Fruit fly (Drosophila melanogaster) whole organism, embryonic: Measurements from ENCODE around the gene GlnRS.

ENCODE experiments used
- Blimp-1 ChIP-seq: fragments of 200-800 bp; sonication (Bioruptor generic); optimal IDR thresholded peaks from 3 replicates; lab custom pipeline; 2018; ENCODE audit warnings: missing biosample characterization, missing genetic modification characterization, mild to moderate bottlenecking, moderate library complexity, missing genetic modification reagents
- CG10366 ChIP-seq: fragments of 200-800 bp; sonication (Bioruptor generic); IDR thresholded peaks from 2 replicates; pipeline ENCODE4 v1.3.6; 2022; ENCODE audit warnings: missing biosample characterization, missing genetic modification characterization
- CG12744 ChIP-seq: fragments of 200-800 bp; sonication (Bioruptor generic); optimal IDR thresholded peaks from 2 replicates; lab custom pipeline; 2016; ENCODE audit warnings: missing biosample characterization, missing genetic modification characterization
- CG12942 ChIP-seq: fragments of 200-800 bp; sonication (Bioruptor generic); optimal IDR thresholded peaks from 3 replicates; lab custom pipeline; 2016; ENCODE audit warnings: missing biosample characterization, missing genetic modification characterization
- CG17328 ChIP-seq: fragments of 200-800 bp; sonication (Bioruptor generic); IDR thresholded peaks from 2 replicates; pipeline ENCODE4 v1.3.6; 2022; ENCODE audit warnings: missing biosample characterization, missing genetic modification characterization
- CG18599 ChIP-seq: fragments of 200-800 bp; sonication (Bioruptor generic); optimal IDR thresholded peaks from 3 replicates; lab custom pipeline; 2017; ENCODE audit warnings: missing biosample characterization, missing genetic modification characterization, mild to moderate bottlenecking, moderate library complexity, missing genetic modification reagents
- CG2199 ChIP-seq: fragments of 200-800 bp; sonication (Bioruptor generic); IDR thresholded peaks from 3 replicates; pipeline ENCODE4 v1.3.6; 2022; ENCODE audit warnings: missing biosample characterization, missing genetic modification characterization
- CG31441 ChIP-seq: fragments of 200-800 bp; sonication (Bioruptor generic); IDR thresholded peaks from 2 replicates; pipeline ENCODE4 v1.3.6; 2022; ENCODE audit warnings: missing biosample characterization, missing genetic modification characterization
- CG3281 ChIP-seq: fragments of 200-800 bp; sonication (Bioruptor generic); optimal IDR thresholded peaks from 3 replicates; lab custom pipeline; 2017; ENCODE audit warnings: missing biosample characterization, mild to moderate bottlenecking, missing genetic modification characterization
- CG33557 ChIP-seq: fragments of 200-800 bp; sonication (Bioruptor generic); optimal IDR thresholded peaks from 2 replicates; lab custom pipeline; 2019; ENCODE audit warnings: missing biosample characterization, mild to moderate bottlenecking, missing genetic modification characterization, moderate library complexity
- CG4328 ChIP-seq: fragments of 200-800 bp; sonication (Bioruptor generic); optimal IDR thresholded peaks from 3 replicates; lab custom pipeline; 2017; ENCODE audit warnings: missing biosample characterization, missing genetic modification reagents, missing genetic modification characterization
- CG4854 ChIP-seq: fragments of 200-800 bp; sonication (Bioruptor generic); optimal IDR thresholded peaks from 2 replicates; lab custom pipeline; 2016; ENCODE audit warnings: missing biosample characterization, missing genetic modification characterization, inconsistent platforms
- CG6254 ChIP-seq: fragments of 200-800 bp; sonication (Bioruptor generic); optimal IDR thresholded peaks from 3 replicates; lab custom pipeline; 2017; ENCODE audit warnings: mild to moderate bottlenecking, missing biosample characterization, missing genetic modification reagents, missing genetic modification characterization
- CG6654 ChIP-seq: fragments of 200-800 bp; sonication (Bioruptor generic); optimal IDR thresholded peaks from 2 replicates; lab custom pipeline; 2017; ENCODE audit warnings: missing biosample characterization, mild to moderate bottlenecking, missing genetic modification characterization
- CG7786 ChIP-seq: fragments of 200-800 bp; sonication (Bioruptor generic); optimal IDR thresholded peaks from 2 replicates; lab custom pipeline; 2016; ENCODE audit warnings: missing biosample characterization, missing genetic modification characterization
- CG7928 ChIP-seq: fragments of 200-800 bp; sonication (Bioruptor generic); optimal IDR thresholded peaks from 2 replicates; lab custom pipeline; 2017; ENCODE audit warnings: missing biosample characterization, mild to moderate bottlenecking, missing genetic modification characterization
- CG8478 ChIP-seq: fragments of >200 bp; optimal IDR thresholded peaks from 2 replicates; lab custom pipeline; 2018
- CG9437 ChIP-seq: fragments of 200-800 bp; sonication (Bioruptor generic); optimal IDR thresholded peaks from 2 replicates; lab custom pipeline; 2018; ENCODE audit warnings: missing biosample characterization, mild to moderate bottlenecking, missing genetic modification characterization
- CoRest ChIP-seq: fragments of 200-800 bp; sonication (Bioruptor generic); optimal IDR thresholded peaks from 3 replicates; lab custom pipeline; 2018; ENCODE audit warnings: missing biosample characterization, mild to moderate bottlenecking, missing genetic modification characterization, moderate library complexity
- CrebB ChIP-seq: fragments of 200-800 bp; sonication (Bioruptor generic); optimal IDR thresholded peaks from 3 replicates; lab custom pipeline; 2018; ENCODE audit warnings: missing biosample characterization, mild to moderate bottlenecking, missing genetic modification characterization
- Gsc ChIP-seq: fragments of 200-800 bp; sonication (Bioruptor generic); IDR thresholded peaks from 2 replicates; pipeline ENCODE4 v1.3.6; 2022; ENCODE audit warnings: missing biosample characterization, missing genetic modification characterization
- HLH54F ChIP-seq: fragments of 200-800 bp; sonication (Bioruptor generic); optimal IDR thresholded peaks from 3 replicates; lab custom pipeline; 2016; ENCODE audit warnings: missing biosample characterization, missing genetic modification characterization
- Hey ChIP-seq: fragments of 200-800 bp; sonication (Bioruptor generic); optimal IDR thresholded peaks from 3 replicates; lab custom pipeline; 2018; ENCODE audit warnings: missing biosample characterization, mild to moderate bottlenecking, missing genetic modification characterization
- Mrtf ChIP-seq: fragments of 200-800 bp; sonication (Bioruptor generic); IDR thresholded peaks from 3 replicates; pipeline ENCODE4 v1.3.6; 2022; ENCODE audit warnings: missing biosample characterization, missing genetic modification characterization
- Nf-YC ChIP-seq: fragments of 200-800 bp; optimal IDR thresholded peaks from 3 replicates; lab custom pipeline; 2019; ENCODE audit warnings: missing biosample characterization, mild to moderate bottlenecking, missing genetic modification characterization, moderate library complexity
- Poxn ChIP-seq: fragments of 200-800 bp; sonication (Bioruptor generic); IDR thresholded peaks from 2 replicates; pipeline ENCODE4 v1.3.6; 2022; ENCODE audit warnings: missing biosample characterization, missing genetic modification characterization
- Sox100B ChIP-seq: fragments of 200-800 bp; sonication (Bioruptor generic); optimal IDR thresholded peaks from 3 replicates; lab custom pipeline; 2018; ENCODE audit warnings: missing biosample characterization, mild to moderate bottlenecking, missing genetic modification characterization
- Spps ChIP-seq: fragments of 200-800 bp; sonication (Bioruptor generic); optimal IDR thresholded peaks from 2 replicates; lab custom pipeline; 2018; ENCODE audit warnings: missing biosample characterization, mild to moderate bottlenecking, missing genetic modification characterization
- YL-1 ChIP-seq: fragments of 200-800 bp; sonication (Bioruptor generic); optimal IDR thresholded peaks from 3 replicates; lab custom pipeline; 2017; ENCODE audit warnings: missing biosample characterization, mild to moderate bottlenecking, missing genetic modification characterization
- al ChIP-seq: fragments of 200-800 bp; sonication (Bioruptor generic); IDR thresholded peaks from 2 replicates; pipeline ENCODE4 v1.3.6; 2022; ENCODE audit warnings: missing biosample characterization, missing genetic modification characterization
- aop ChIP-seq: fragments of 200-800 bp; sonication (Bioruptor generic); IDR thresholded peaks from 2 replicates; pipeline ENCODE4 v1.3.6; 2022; ENCODE audit warnings: missing biosample characterization, missing genetic modification characterization
- ash1 ChIP-seq: fragments of 200-800 bp; sonication (Bioruptor generic); optimal IDR thresholded peaks from 2 replicates; lab custom pipeline; 2018; ENCODE audit warnings: missing biosample characterization, mild to moderate bottlenecking, missing genetic modification characterization
- btn ChIP-seq: fragments of 200-800 bp; sonication (Bioruptor generic); optimal IDR thresholded peaks from 2 replicates; lab custom pipeline; 2016; ENCODE audit warnings: missing biosample characterization, missing genetic modification characterization
- chm ChIP-seq: fragments of 200-800 bp; sonication (Bioruptor generic); IDR thresholded peaks from 2 replicates; pipeline ENCODE4 v1.3.6; 2022; ENCODE audit warnings: missing biosample characterization, missing genetic modification characterization
- ci ChIP-seq: fragments of 200-800 bp; sonication (Bioruptor generic); IDR thresholded peaks from 3 replicates; pipeline ENCODE4 v1.3.6; 2022; ENCODE audit warnings: missing biosample characterization, missing genetic modification characterization
- gcm2 ChIP-seq: fragments of 200-800 bp; sonication (Bioruptor generic); optimal IDR thresholded peaks from 2 replicates; lab custom pipeline; 2016; ENCODE audit warnings: missing biosample characterization, missing genetic modification characterization
- jing ChIP-seq: fragments of 200-800 bp; sonication (Bioruptor generic); optimal IDR thresholded peaks from 2 replicates; lab custom pipeline; 2018; ENCODE audit warnings: missing biosample characterization, mild to moderate bottlenecking, missing genetic modification characterization
- lilli ChIP-seq: fragments of 200-800 bp; sonication (Bioruptor generic); optimal IDR thresholded peaks from 3 replicates; lab custom pipeline; 2016; ENCODE audit warnings: missing biosample characterization, missing genetic modification characterization
- luna ChIP-seq: fragments of 200-800 bp; sonication (Bioruptor generic); optimal IDR thresholded peaks from 2 replicates; lab custom pipeline; 2016; ENCODE audit warnings: missing biosample characterization, missing genetic modification characterization
- mld ChIP-seq: fragments of 200-800 bp; sonication (Bioruptor generic); IDR thresholded peaks from 3 replicates; pipeline ENCODE4 v1.3.6; 2022; ENCODE audit warnings: missing biosample characterization, missing genetic modification characterization; ENCODE audit not compliant: partially characterized antibody
- org-1 ChIP-seq: fragments of 200-800 bp; sonication (Bioruptor generic); optimal IDR thresholded peaks from 2 replicates; lab custom pipeline; 2017; ENCODE audit warnings: missing biosample characterization, missing genetic modification characterization
- p53 ChIP-seq: fragments of 200-800 bp; sonication (Bioruptor generic); optimal IDR thresholded peaks from 2 replicates; lab custom pipeline; 2016; ENCODE audit warnings: missing biosample characterization, missing genetic modification characterization
- pb ChIP-seq: fragments of 200-800 bp; sonication (Bioruptor generic); optimal IDR thresholded peaks from 3 replicates; lab custom pipeline; 2016; ENCODE audit warnings: missing biosample characterization, missing genetic modification characterization
- repo ChIP-seq: fragments of 200-800 bp; sonication (Bioruptor generic); optimal IDR thresholded peaks from 2 replicates; lab custom pipeline; 2016; ENCODE audit warnings: missing biosample characterization, missing genetic modification characterization
- schlank ChIP-seq: fragments of 200-800 bp; sonication (Bioruptor generic); optimal IDR thresholded peaks from 2 replicates; lab custom pipeline; 2018; ENCODE audit warnings: missing biosample characterization, mild to moderate bottlenecking, missing genetic modification characterization
- slp2 ChIP-seq: fragments of 200-800 bp; sonication (Bioruptor generic); optimal IDR thresholded peaks from 2 replicates; lab custom pipeline; 2016; ENCODE audit warnings: missing biosample characterization, missing genetic modification characterization
- trem ChIP-seq: fragments of 200-800 bp; optimal IDR thresholded peaks from 3 replicates; lab custom pipeline; 2019; ENCODE audit warnings: missing biosample characterization, mild to moderate bottlenecking, missing genetic modification characterization, moderate library complexity
- vfl ChIP-seq: fragments of 200-800 bp; sonication (Bioruptor generic); optimal IDR thresholded peaks from 2 replicates; lab custom pipeline; 2016; ENCODE audit warnings: missing biosample characterization, missing genetic modification characterization
- wek ChIP-seq: fragments of 200-800 bp; sonication (Bioruptor generic); optimal IDR thresholded peaks from 3 replicates; lab custom pipeline; 2018; ENCODE audit warnings: missing biosample characterization, mild to moderate bottlenecking, missing genetic modification characterization, moderate library complexity
- zen2 ChIP-seq: fragments of 200-800 bp; sonication (Bioruptor generic); IDR thresholded peaks from 3 replicates; pipeline ENCODE4 v1.3.6; 2022; ENCODE audit warnings: missing biosample characterization, missing genetic modification characterization; ENCODE audit not compliant: partially characterized antibody

The GlnRS gene

dm6 chr3R:25232271-25232989 is 33.1 kb downstream of the GlnRS start, which contains the start of gene Cad96Cb (continued):
- peak; percentile 9 for TF ChIP-seq YL-1 (GFP tag; lab: Kevin White, UChicago)
- TF ChIP-seq Sox100B (GFP tag; lab: Kevin White, UChicago) = peak; percentile 96
- peak; percentile 93 for TF ChIP-seq CG33557 (GFP tag; lab: Kevin White, UChicago)
- peak; percentile 61 for TF ChIP-seq HLH54F
- TF ChIP-seq CG17328 (GFP tag; lab: Robert Waterston, UW) = peak; percentile 37
- TF ChIP-seq CG10366 (GFP tag; lab: Robert Waterston, UW) = peak; percentile 30; the same call in 1 of the 2 replicates
- no peak for TF ChIP-seq gcm2
- no peak for TF ChIP-seq al (GFP tag; lab: Robert Waterston, UW)
- TF ChIP-seq aop (GFP tag; lab: Robert Waterston, UW) = no peak
- peak; percentile 74 for TF ChIP-seq CG4328 (GFP tag; lab: Kevin White, UChicago)
- TF ChIP-seq CG18599 = peak; percentile 78
- peak; percentile 25 for TF ChIP-seq repo (GFP tag; lab: Kevin White, UChicago)
- no peak for TF ChIP-seq p53 (GFP tag; lab: Kevin White, UChicago)
- TF ChIP-seq CG4854 (GFP tag; lab: Kevin White, UChicago) = peak; percentile 69
- TF ChIP-seq CG3281 (GFP tag; lab: Kevin White, UChicago) = no peak
- peak; percentile 78 for TF ChIP-seq pb (GFP tag; lab: Kevin White, UChicago)
- TF ChIP-seq org-1 (GFP tag; lab: Kevin White, UChicago) = peak; percentile 87
- TF ChIP-seq wek (GFP tag; lab: Kevin White, UChicago) = peak; percentile 35
- TF ChIP-seq Mrtf (GFP tag; lab: Robert Waterston, UW) = peak; percentile 38; the same call in 1 of the 3 replicates
- no peak for TF ChIP-seq ash1
- peak; percentile 56 for TF ChIP-seq CG7786 (GFP tag; lab: Kevin White, UChicago)
- no peak for TF ChIP-seq zen2 (GFP tag; lab: Robert Waterston, UW)
- TF ChIP-seq luna (GFP tag; lab: Kevin White, UChicago) = no peak
- peak; percentile 69 for TF ChIP-seq CG12744 (GFP tag; lab: Kevin White, UChicago)
- peak; percentile 7 for TF ChIP-seq CG7928
- no peak for TF ChIP-seq CG2199 (GFP tag; lab: Robert Waterston, UW)
- peak; percentile 90 for TF ChIP-seq CoRest (tag; lab: Kevin White, UChicago)
- no peak for TF ChIP-seq vfl
- no peak for TF ChIP-seq Hey (tag; lab: Kevin White, UChicago)
- TF ChIP-seq CG9437 (GFP tag; lab: Kevin White, UChicago) = peak; percentile 87
- peak; percentile 72 for TF ChIP-seq lilli (GFP tag; lab: Kevin White, UChicago)
- peak; percentile 53 for TF ChIP-seq CG12942 (GFP tag; lab: Kevin White, UChicago)
- peak; percentile 81 for TF ChIP-seq btn
- TF ChIP-seq Nf-YC = no peak
- peak; percentile 82 for TF ChIP-seq slp2 (GFP tag; lab: Kevin White, UChicago)
- no peak for TF ChIP-seq Poxn (GFP tag; lab: Robert Waterston, UW)
- TF ChIP-seq CG31441 (GFP tag; lab: Robert Waterston, UW) = peak; percentile 94
- TF ChIP-seq CG6254 (GFP tag; lab: Kevin White, UChicago) = peak; percentile 90
- peak; percentile 38 for TF ChIP-seq jing (GFP tag; lab: Kevin White, UChicago)
- TF ChIP-seq chm = 0 out of 2 replicates have a peak, but pooled peaks have one; percentile 10
- peak; percentile 76 for TF ChIP-seq trem (tag; lab: Kevin White, UChicago)
- TF ChIP-seq Blimp-1 (GFP tag; lab: Kevin White, UChicago) = peak; percentile 83
- no peak for TF ChIP-seq Gsc (GFP tag; lab: Robert Waterston, UW)
- TF ChIP-seq ci (GFP tag; lab: Robert Waterston, UW) = peak; percentile 63; the same call in 2 of the 3 replicates
- TF ChIP-seq CG6654 (GFP tag; lab: Kevin White, UChicago) = peak; percentile 70
- peak; percentile 26 for TF ChIP-seq CrebB
- TF ChIP-seq CG8478 = no peak
- no peak for TF ChIP-seq mld
- peak; percentile 78 for TF ChIP-seq Spps
- TF ChIP-seq schlank (tag; lab: Kevin White, UChicago) = no peak
